Worm (Caenorhabditis elegans): ENCODE measurements around the gene abu-9.

The abu-9 gene

DNA sequence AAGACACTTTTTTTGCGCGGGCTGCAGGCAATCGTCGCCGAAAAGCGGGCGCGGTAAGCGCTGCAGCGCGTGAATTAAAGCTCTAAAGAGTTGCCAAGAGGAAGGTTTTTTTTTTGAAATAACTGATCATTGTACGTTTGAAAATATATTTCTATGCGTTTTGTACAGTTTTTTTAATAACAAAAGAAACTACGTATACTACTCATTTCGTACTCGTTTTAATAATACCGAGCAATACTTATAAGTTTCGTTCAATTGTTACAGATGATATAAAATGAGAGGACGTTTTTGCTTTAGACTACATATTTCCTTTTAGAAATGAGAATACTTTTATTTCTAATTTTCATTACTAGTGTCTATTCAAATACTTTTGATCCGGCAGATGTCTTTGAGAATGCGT lies 50.0 kb downstream of the abu-9 start, which contains the start of gene nep-15:
TSS of gene nep-15 (plus strand) at position 301 of the 400 bp plus-strand sequence.
- TF ChIP-seq unc-55 (GFP tag; optimal IDR thresholded peaks at IDR 0.05) (no peak), F13H6.1 (tag; optimal IDR thresholded peaks at IDR 0.05) (no peak), fos-1 (tag; optimal IDR thresholded peaks at IDR 0.05) (no peak), C34F6.9 (tag; optimal IDR thresholded peaks at IDR 0.05) (no peak)
